Worm (Caenorhabditis elegans) whole organism, L4 larva: ENCODE data around the gene F40F8.5.

Source experiments
- F10B5.3 ChIP-seq: sonication (generic microtip); optimal IDR thresholded peaks from 2 replicates; lab custom pipeline; 2016; ENCODE audit warnings: mild to moderate bottlenecking, missing genetic modification characterization, missing compliant biosample characterization
- T26A8.4 ChIP-seq: fragments of 200-800 bp; sonication (Bioruptor generic); IDR thresholded peaks from 2 replicates; pipeline ENCODE4 v1.3.6; 2022; ENCODE audit warnings: missing genetic modification characterization, missing compliant biosample characterization
- Y75B8A.6 ChIP-seq: fragments of 200-800 bp; sonication (Bioruptor generic); IDR thresholded peaks from 2 replicates; pipeline ENCODE4 v1.3.6; 2022; ENCODE audit warnings: missing genetic modification reagents, missing genetic modification characterization, missing compliant biosample characterization
- ZK337.2 ChIP-seq: fragments of 200-800 bp; sonication (Bioruptor generic); IDR thresholded peaks from 2 replicates; pipeline ENCODE4 v1.3.6; 2022; ENCODE audit warnings: missing genetic modification reagents, missing genetic modification characterization, missing compliant biosample characterization
- aha-1 ChIP-seq: fragments of 150-350 bp; peaks from one replicate; lab custom pipeline; 2014; ENCODE audit warnings: missing biosample characterization, missing genetic modification characterization
- attf-4 ChIP-seq: sonication (generic microtip); optimal IDR thresholded peaks from 3 replicates; lab custom pipeline; 2017; ENCODE audit warnings: missing biosample characterization, missing genetic modification characterization
- ceh-28 ChIP-seq: fragments of 150-350 bp; optimal IDR thresholded peaks from 2 replicates; lab custom pipeline; 2014; ENCODE audit warnings: missing biosample characterization, missing genetic modification reagents, missing genetic modification characterization
- cey-2 ChIP-seq: sonication (generic microtip); optimal IDR thresholded peaks from 3 replicates; lab custom pipeline; 2017; ENCODE audit warnings: missing genetic modification characterization, mild to moderate bottlenecking, missing compliant biosample characterization, antibody characterized with exemption, borderline replicate concordance; ENCODE audit not compliant: insufficient read depth
- daf-16 ChIP-seq, 3 experiments: sonication (generic microtip); optimal IDR thresholded peaks; 2 replicates each; lab custom pipeline; 2016 to 2017; ENCODE audit warnings: missing genetic modification characterization in 3 of 3, missing genetic modification reagents in 3 of 3, mild to moderate bottlenecking in 2 of 3, missing compliant biosample characterization in 2 of 3, missing biosample characterization in 1 of 3, moderate library complexity in 1 of 3
- dmd-6 ChIP-seq: fragments of 200-800 bp; sonication (Bioruptor generic); IDR thresholded peaks from 2 replicates; pipeline ENCODE4 v1.3.6; 2022; ENCODE audit warnings: missing genetic modification reagents, missing genetic modification characterization, missing compliant biosample characterization
- dpl-1 ChIP-seq: fragments of 150-350 bp; optimal IDR thresholded peaks from 2 replicates; lab custom pipeline; 2014; ENCODE audit warnings: missing biosample characterization, missing genetic modification reagents, missing genetic modification characterization
- duxl-1 ChIP-seq: sonication (generic microtip); optimal IDR thresholded peaks from 2 replicates; lab custom pipeline; 2016; ENCODE audit warnings: mild to moderate bottlenecking, missing genetic modification characterization, moderate library complexity, missing compliant biosample characterization; ENCODE audit not compliant: poor library complexity
- egl-27 ChIP-seq: sonication (generic microtip); optimal IDR thresholded peaks from 3 replicates; lab custom pipeline; 2017; ENCODE audit warnings: missing biosample characterization, missing genetic modification reagents, missing genetic modification characterization
- fos-1 ChIP-seq: fragments of 150-350 bp; optimal IDR thresholded peaks from 2 replicates; lab custom pipeline; 2014; ENCODE audit warnings: missing biosample characterization, missing genetic modification characterization
- hif-1 ChIP-seq, 2 experiments: sonication (generic microtip); optimal IDR thresholded peaks; 2 replicates each; lab custom pipeline; 2016 to 2017; ENCODE audit warnings: missing compliant biosample characterization in 2 of 2, missing genetic modification characterization in 2 of 2, missing genetic modification reagents in 2 of 2, missing genotype in 2 of 2, mild to moderate bottlenecking in 1 of 2
- hlh-30 ChIP-seq: sonication (generic microtip); optimal IDR thresholded peaks from 2 replicates; lab custom pipeline; 2017; ENCODE audit warnings: antibody characterized with exemption, mild to moderate bottlenecking, missing genetic modification characterization, missing compliant biosample characterization; ENCODE audit not compliant: insufficient read depth
- lin-1 ChIP-seq: fragments of 200-800 bp; sonication (Bioruptor generic); IDR thresholded peaks from 2 replicates; pipeline ENCODE4 v1.3.6; 2022; ENCODE audit warnings: missing genetic modification reagents, missing genetic modification characterization, missing compliant biosample characterization
- lin-38 ChIP-seq: fragments of 200-800 bp; sonication (Bioruptor generic); IDR thresholded peaks from 2 replicates; pipeline ENCODE4 v1.3.6; 2022; ENCODE audit warnings: missing genetic modification reagents, missing genetic modification characterization, missing compliant biosample characterization
- lin-39 ChIP-seq: fragments of 150-350 bp; optimal IDR thresholded peaks from 2 replicates; lab custom pipeline; 2014; ENCODE audit warnings: missing biosample characterization, missing genetic modification reagents, missing genetic modification characterization
- madf-5 ChIP-seq, 2 experiments: fragments of 200-800 bp; sonication (Bioruptor generic); IDR thresholded peaks; 2 replicates each; pipeline ENCODE4 v1.3.6; 2022; ENCODE audit warnings: missing compliant biosample characterization in 2 of 2, missing genetic modification characterization in 2 of 2
- madf-9 ChIP-seq: fragments of 200-800 bp; sonication (Bioruptor generic); conservative IDR thresholded peaks from 2 replicates; pipeline ENCODE4 v1.3.6; 2022; ENCODE audit warnings: missing genetic modification reagents, missing genetic modification characterization, missing compliant biosample characterization
- mdl-1 ChIP-seq, 2 experiments: fragments of 150-350 bp in 1 of 2; sonication (generic microtip) in 1 of 2; optimal IDR thresholded peaks; 2 replicates each; lab custom pipeline; 2014 to 2017; ENCODE audit warnings: missing biosample characterization in 2 of 2, missing genetic modification characterization in 2 of 2
- mxl-2 ChIP-seq: fragments of 200-800 bp; sonication (Bioruptor generic); conservative IDR thresholded peaks from 2 replicates; pipeline ENCODE4 v1.3.6; 2022; ENCODE audit warnings: missing genetic modification reagents, missing genetic modification characterization, missing compliant biosample characterization
- mxl-3 ChIP-seq: fragments of 200-800 bp; sonication (Bioruptor generic); optimal IDR thresholded peaks from 2 replicates; lab custom pipeline; 2018; ENCODE audit warnings: mild to moderate bottlenecking, missing genetic modification characterization, missing compliant biosample characterization
- nhr-102 ChIP-seq: sonication (generic microtip); optimal IDR thresholded peaks from 2 replicates; lab custom pipeline; 2016; ENCODE audit warnings: mild to moderate bottlenecking, missing genetic modification characterization, moderate library complexity, missing compliant biosample characterization
- nhr-111 ChIP-seq: fragments of 200-800 bp; sonication (Bioruptor generic); optimal IDR thresholded peaks from 2 replicates; lab custom pipeline; 2018; ENCODE audit warnings: mild to moderate bottlenecking, missing genetic modification characterization, missing compliant biosample characterization
- nhr-42 ChIP-seq: fragments of 200-800 bp; sonication (Bioruptor generic); IDR thresholded peaks from 2 replicates; pipeline ENCODE4 v1.3.6; 2022; ENCODE audit warnings: missing genetic modification characterization, missing compliant biosample characterization
- nhr-48 ChIP-seq: sonication (generic microtip); optimal IDR thresholded peaks from 2 replicates; lab custom pipeline; 2016; ENCODE audit warnings: mild to moderate bottlenecking, missing genetic modification characterization, missing compliant biosample characterization
- nhr-6 ChIP-seq: fragments of 150-350 bp; optimal IDR thresholded peaks from 2 replicates; lab custom pipeline; 2014; ENCODE audit warnings: missing biosample characterization, missing genetic modification characterization
- pha-4 ChIP-seq, 2 experiments: fragments of 150-350 bp in 1 of 2; fragments of 200-800 bp in 1 of 2; sonication (Bioruptor generic) in 1 of 2; IDR thresholded peaks in 1 of 2; optimal IDR thresholded peaks in 1 of 2; 2 replicates each; pipeline versions ENCODE4 v1.3.6 to Lab custom; 2014 to 2022; ENCODE audit warnings: missing genetic modification characterization in 2 of 2, missing genetic modification reagents in 2 of 2, missing biosample characterization in 1 of 2, missing compliant biosample characterization in 1 of 2
- saeg-2 ChIP-seq: fragments of 200-800 bp; sonication (Bioruptor generic); IDR thresholded peaks from 2 replicates; pipeline ENCODE4 v1.3.6; 2022; ENCODE audit warnings: missing genetic modification reagents, missing genetic modification characterization, missing compliant biosample characterization
- sdz-12 ChIP-seq: fragments of 200-800 bp; sonication (Bioruptor generic); optimal IDR thresholded peaks from 2 replicates; lab custom pipeline; 2018; ENCODE audit warnings: mild to moderate bottlenecking, missing genetic modification characterization, missing compliant biosample characterization
- skn-1 ChIP-seq: fragments of 150-350 bp; optimal IDR thresholded peaks from 2 replicates; lab custom pipeline; 2014; ENCODE audit warnings: missing biosample characterization, missing genetic modification characterization
- snpc-4 ChIP-seq: fragments of 150-350 bp; optimal IDR thresholded peaks from 2 replicates; lab custom pipeline; 2014; ENCODE audit warnings: missing biosample characterization, missing genetic modification characterization
- spr-1 ChIP-seq: sonication (generic microtip); optimal IDR thresholded peaks from 2 replicates; lab custom pipeline; 2016; ENCODE audit warnings: mild to moderate bottlenecking, missing genetic modification characterization, missing compliant biosample characterization
- spr-3 ChIP-seq: fragments of 200-800 bp; sonication (Bioruptor generic); optimal IDR thresholded peaks from 2 replicates; lab custom pipeline; 2018; ENCODE audit warnings: mild to moderate bottlenecking, missing genetic modification characterization, missing compliant biosample characterization
- tag-97 ChIP-seq: fragments of 200-800 bp; sonication (Bioruptor generic); IDR thresholded peaks from 2 replicates; pipeline ENCODE4 v1.3.6; 2022; ENCODE audit warnings: missing genetic modification characterization, missing compliant biosample characterization
- tra-1 ChIP-seq: fragments of 200-800 bp; sonication (Bioruptor generic); IDR thresholded peaks from 2 replicates; pipeline ENCODE4 v1.3.6; 2022; ENCODE audit warnings: missing genetic modification reagents, missing genetic modification characterization, missing compliant biosample characterization
- unc-62 ChIP-seq, 3 experiments: fragments of 150-350 bp in 1 of 3; sonication (generic microtip); optimal IDR thresholded peaks in 2 of 3; peaks in 1 of 3; 1 replicate in 1 of 3; 2 replicates in 2 of 3; lab custom pipeline; 2014 to 2017; ENCODE audit warnings: missing biosample characterization in 3 of 3, missing genetic modification characterization in 3 of 3, missing genetic modification reagents in 3 of 3, missing genotype in 1 of 3
- zfp-3 ChIP-seq: fragments of 200-800 bp; sonication (Bioruptor generic); conservative IDR thresholded peaks from 2 replicates; pipeline ENCODE4 v1.3.6; 2022; ENCODE audit warnings: missing genetic modification reagents, missing genetic modification characterization, missing compliant biosample characterization
- zip-11 ChIP-seq: fragments of 200-800 bp; sonication (Bioruptor generic); IDR thresholded peaks from 2 replicates; pipeline ENCODE4 v1.3.6; 2022; ENCODE audit warnings: missing genetic modification characterization, missing compliant biosample characterization

Gene F40F8.5

ce11 chrII:11103052-11103451 is 31.7 kb downstream of the F40F8.5 start (continued):
- TF ChIP-seq lin-38 (GFP tag; lab: Robert Waterston, UW) (peak; percentile 83), mxl-3 (peak; percentile 52), ZK337.2 (no peak), tag-97 (no peak), dmd-6 (GFP tag; lab: Robert Waterston, UW) (peak; percentile 49; the same call in 1 of the 2 replicates), hlh-30 (tag; lab: Kevin White, UChicago) (peak; percentile 81), sdz-12 (no peak), nhr-102 (no peak), egl-27 (tag; lab: Kevin White, UChicago) (no peak), lin-39 (tag; lab: Kevin White, UChicago) (no peak), zip-11 (GFP tag; lab: Robert Waterston, UW) (no peak), daf-16 (GFP tag; optimal IDR thresholded peaks at IDR 0.05; lab: Kevin White, UChicago) (no peak), daf-16 (tag; optimal IDR thresholded peaks at IDR 0.05; lab: Kevin White, UChicago) (peak; percentile 59)

ce11 chrII:11101171-11101570 is 33.6 kb downstream of the F40F8.5 start:
- TF ChIP-seq unc-62 (GFP tag; optimal IDR thresholded peaks at IDR 0.05 in 1 of 2; lab: Kevin White, UChicago) (peak in 1 of 2 experiments; percentile 95), unc-62 (tag; optimal IDR thresholded peaks at IDR 0.05; lab: Kevin White, UChicago) (no peak), dmd-6 (GFP tag; lab: Robert Waterston, UW) (no peak), nhr-42 (GFP tag; lab: Robert Waterston, UW) (no peak)

- TF ChIP-seq dpl-1 (GFP tag; lab: Kevin White, UChicago) = no peak
- TF ChIP-seq pha-4 (GFP tag; IDR thresholded peaks at IDR 0.05; lab: Robert Waterston, UW) = 0 out of 2 replicates have a peak, but pooled peaks have one; percentile 11
- TF ChIP-seq pha-4 (tag; optimal IDR thresholded peaks at IDR 0.05; lab: Kevin White, UChicago) = no peak
- TF ChIP-seq unc-62 (GFP tag; optimal IDR thresholded peaks at IDR 0.05 in 1 of 2; lab: Kevin White, UChicago) = peak in 1 of 2 experiments; percentile 36
- no peak for TF ChIP-seq unc-62 (tag; optimal IDR thresholded peaks at IDR 0.05; lab: Kevin White, UChicago)
Observed at ce11 chrII:11099841-11100240, 34.9 kb downstream of the F40F8.5 start, which contains the start of gene C09H10.4. TSS of gene C09H10.4 (plus strand) at chrII:11100141.

- TF ChIP-seq saeg-2 (no peak), madf-5 (GFP tag; IDR thresholded peaks at IDR 0.05; lab: Robert Waterston, UW) (no peak), ceh-28 (tag; lab: Kevin White, UChicago) (no peak), mdl-1 (tag; optimal IDR thresholded peaks at IDR 0.05; lab: Kevin White, UChicago) (peak in 1 of 2 experiments; percentile 27), madf-9 (GFP tag; lab: Robert Waterston, UW) (no peak), cey-2 (tag; lab: Kevin White, UChicago) (no peak), mxl-2 (GFP tag; lab: Robert Waterston, UW) (no peak), duxl-1 (peak; percentile 33), skn-1 (no peak), lin-1 (GFP tag; lab: Robert Waterston, UW) (no peak), nhr-48 (tag; lab: Kevin White, UChicago) (no peak), hlh-30 (tag; lab: Kevin White, UChicago) (peak; percentile 76), daf-16 (GFP tag; optimal IDR thresholded peaks at IDR 0.05; lab: Kevin White, UChicago) (no peak), daf-16 (tag; optimal IDR thresholded peaks at IDR 0.05; lab: Kevin White, UChicago) (peak; percentile 41), nhr-6 (peak; percentile 81), tra-1 (GFP tag; lab: Robert Waterston, UW) (no peak), spr-3 (GFP tag; lab: Kevin White, UChicago) (no peak), Y75B8A.6 (GFP tag; lab: Robert Waterston, UW) (no peak), hif-1 (tag; optimal IDR thresholded peaks at IDR 0.05; lab: Kevin White, UChicago) (peak in 1 of 2 experiments; percentile 74), F10B5.3 (tag; lab: Kevin White, UChicago) (no peak), zfp-3 (GFP tag; lab: Robert Waterston, UW) (no peak), nhr-102 (peak; percentile 22), T26A8.4 (no peak), aha-1 (peak; percentile 58), attf-4 (no peak), fos-1 (tag; lab: Kevin White, UChicago) (no peak), nhr-111 (GFP tag; lab: Kevin White, UChicago) (no peak), spr-1 (tag; lab: Kevin White, UChicago) (peak; percentile 20), snpc-4 (no peak)
Observed at ce11 chrII:11097154-11097887, 37.4 kb downstream of the F40F8.5 start, which contains the start of the genes rpl-36.A and nuo-1. TSS of gene rpl-36.A (minus strand) at chrII:11097204. TSS of gene nuo-1 (plus strand) at chrII:11097837.
